Worm (Caenorhabditis elegans): ENCODE data around the gene Y47D7A.15.

- no peak for TF ChIP-seq nhr-237 (tag; optimal IDR thresholded peaks at IDR 0.05)
- TF ChIP-seq jun-1 (tag; optimal IDR thresholded peaks at IDR 0.05), result no peak
- TF ChIP-seq nhr-11 (tag; optimal IDR thresholded peaks at IDR 0.05), result no peak
- no peak for TF ChIP-seq ama-1 (optimal IDR thresholded peaks at IDR 0.05)
- no peak for TF ChIP-seq R02D3.7 (tag; optimal IDR thresholded peaks at IDR 0.05)
- no peak for TF ChIP-seq nhr-76 (tag; optimal IDR thresholded peaks at IDR 0.05)
- TF ChIP-seq aly-2 (tag; optimal IDR thresholded peaks at IDR 0.05), result no peak
- TF ChIP-seq ztf-11 (tag; optimal IDR thresholded peaks at IDR 0.05), result no peak
- TF ChIP-seq ztf-4 (tag; optimal IDR thresholded peaks at IDR 0.05), result no peak
- TF ChIP-seq zag-1 (tag; optimal IDR thresholded peaks at IDR 0.05), result no peak
- TF ChIP-seq nhr-12 (tag; optimal IDR thresholded peaks at IDR 0.05), result no peak
Observed at ce11 chrV:4382298-4382697, 50.7 kb downstream of the Y47D7A.15 start, which contains the start of gene F13A2.1.

Data from whole organism, L3 larva.